Fruit fly (Drosophila melanogaster) whole organism, embryonic: ENCODE results near the gene mh.

Experiments used
- Ada2b ChIP-seq: fragments of 200-800 bp; sonication (Bioruptor generic); IDR thresholded peaks from 2 replicates; pipeline ENCODE4 v1.3.6; 2022; ENCODE audit warnings: missing biosample characterization, missing genetic modification characterization
- Adf1 ChIP-seq: fragments of 200-800 bp; sonication (Bioruptor generic); IDR thresholded peaks from 2 replicates; pipeline ENCODE4 v1.3.6; 2022; ENCODE audit warnings: missing biosample characterization, missing genetic modification characterization
- Antp ChIP-seq: fragments of 200-800 bp; sonication (Bioruptor generic); optimal IDR thresholded peaks from 3 replicates; lab custom pipeline; 2016; ENCODE audit warnings: missing biosample characterization, missing genetic modification characterization
- Asciz ChIP-seq: fragments of 200-800 bp; sonication (Bioruptor generic); optimal IDR thresholded peaks from 2 replicates; lab custom pipeline; 2017; ENCODE audit warnings: missing biosample characterization, mild to moderate bottlenecking, missing genetic modification characterization, missing genetic modification reagents
- Atf3 ChIP-seq: fragments of 200-800 bp; sonication (Bioruptor generic); optimal IDR thresholded peaks from 3 replicates; lab custom pipeline; 2016; ENCODE audit warnings: missing biosample characterization, missing genetic modification characterization
- Atf6 ChIP-seq: fragments of 200-800 bp; sonication (Bioruptor generic); IDR thresholded peaks from 2 replicates; pipeline ENCODE4 v1.3.6; 2022; ENCODE audit warnings: missing biosample characterization, missing genetic modification characterization
- CG11560 ChIP-seq: fragments of 200-800 bp; sonication (Bioruptor generic); IDR thresholded peaks from 3 replicates; pipeline ENCODE4 v1.3.6; 2022; ENCODE audit warnings: missing biosample characterization, missing genetic modification characterization
- CG12391 ChIP-seq: fragments of 200-800 bp; sonication (Bioruptor generic); optimal IDR thresholded peaks from 3 replicates; lab custom pipeline; 2018; ENCODE audit warnings: missing biosample characterization, mild to moderate bottlenecking, missing genetic modification characterization, moderate library complexity
- CG13296 ChIP-seq: fragments of 200-800 bp; sonication (Bioruptor generic); optimal IDR thresholded peaks from 3 replicates; lab custom pipeline; 2018; ENCODE audit warnings: missing biosample characterization, mild to moderate bottlenecking, missing genetic modification characterization
- CG14014 ChIP-seq: fragments of 200-800 bp; sonication (Bioruptor generic); IDR thresholded peaks from 2 replicates; pipeline ENCODE4 v1.3.6; 2022; ENCODE audit warnings: missing biosample characterization, missing genetic modification characterization
- CG14050 ChIP-seq: fragments of 200-800 bp; sonication (Bioruptor generic); IDR thresholded peaks from 3 replicates; pipeline ENCODE4 v1.3.6; 2022; ENCODE audit warnings: missing biosample characterization, missing genetic modification characterization
- CG1832 ChIP-seq: fragments of 200-800 bp; sonication (Bioruptor generic); optimal IDR thresholded peaks from 2 replicates; lab custom pipeline; 2017; ENCODE audit warnings: missing biosample characterization, mild to moderate bottlenecking, missing genetic modification characterization, inconsistent platforms
- CG31388 ChIP-seq: fragments of 200-800 bp; sonication (Bioruptor generic); optimal IDR thresholded peaks from 2 replicates; lab custom pipeline; 2016; ENCODE audit warnings: missing biosample characterization, missing genetic modification characterization
- CG31441 ChIP-seq: fragments of 200-800 bp; sonication (Bioruptor generic); IDR thresholded peaks from 2 replicates; pipeline ENCODE4 v1.3.6; 2022; ENCODE audit warnings: missing biosample characterization, missing genetic modification characterization
- CG5180 ChIP-seq: fragments of 200-800 bp; sonication (Bioruptor generic); optimal IDR thresholded peaks from 3 replicates; lab custom pipeline; 2017; ENCODE audit warnings: missing biosample characterization, missing genetic modification characterization, mild to moderate bottlenecking, moderate library complexity, missing genetic modification reagents
- CG6813 ChIP-seq: fragments of 200-800 bp; sonication (Bioruptor generic); optimal IDR thresholded peaks from 2 replicates; lab custom pipeline; 2017; ENCODE audit warnings: missing biosample characterization, missing genetic modification characterization, mild to moderate bottlenecking, moderate library complexity, missing genetic modification reagents
- CG7839 ChIP-seq: fragments of 200-800 bp; sonication (Bioruptor generic); optimal IDR thresholded peaks from 3 replicates; lab custom pipeline; 2018; ENCODE audit warnings: missing biosample characterization, mild to moderate bottlenecking, missing genetic modification characterization, moderate library complexity
- CG8388 ChIP-seq: fragments of 200-800 bp; sonication (Bioruptor generic); optimal IDR thresholded peaks from 2 replicates; lab custom pipeline; 2019; ENCODE audit warnings: missing biosample characterization, mild to moderate bottlenecking, missing genetic modification characterization, moderate library complexity
- CG9876 ChIP-seq: fragments of 200-800 bp; sonication (Bioruptor generic); optimal IDR thresholded peaks from 2 replicates; lab custom pipeline; 2016; ENCODE audit warnings: missing biosample characterization, missing genetic modification characterization
- CoRest ChIP-seq: fragments of 200-800 bp; sonication (Bioruptor generic); optimal IDR thresholded peaks from 3 replicates; lab custom pipeline; 2018; ENCODE audit warnings: missing biosample characterization, mild to moderate bottlenecking, missing genetic modification characterization, moderate library complexity
- Dll ChIP-seq: fragments of 200-800 bp; sonication (Bioruptor generic); IDR thresholded peaks from 4 replicates; pipeline ENCODE4 v1.3.6; 2022; ENCODE audit warnings: missing biosample characterization, missing genetic modification characterization; ENCODE audit not compliant: partially characterized antibody
- HLHmδ ChIP-seq: fragments of 200-800 bp; sonication (Bioruptor generic); optimal IDR thresholded peaks from 2 replicates; lab custom pipeline; 2018; ENCODE audit warnings: missing biosample characterization, mild to moderate bottlenecking, missing genetic modification characterization, moderate library complexity
- Jarid2 ChIP-seq: fragments of 200-800 bp; sonication (Bioruptor generic); optimal IDR thresholded peaks from 3 replicates; lab custom pipeline; 2017; ENCODE audit warnings: mild to moderate bottlenecking, missing biosample characterization, missing genetic modification reagents, missing genetic modification characterization
- Lhr ChIP-seq: fragments of 200-800 bp; sonication (Bioruptor generic); optimal IDR thresholded peaks from 3 replicates; lab custom pipeline; 2017; ENCODE audit warnings: mild to moderate bottlenecking, missing biosample characterization, missing genetic modification reagents, missing genetic modification characterization
- MTF-1 ChIP-seq: fragments of 200-800 bp; sonication (Bioruptor generic); optimal IDR thresholded peaks from 2 replicates; lab custom pipeline; 2018; ENCODE audit warnings: missing biosample characterization, mild to moderate bottlenecking, missing genetic modification characterization, borderline replicate concordance
- Med ChIP-seq: fragments of 200-800 bp; sonication (Bioruptor generic); peaks from one replicate; lab custom pipeline; 2016; ENCODE audit warnings: missing biosample characterization, missing genetic modification characterization, mild to moderate bottlenecking, inconsistent platforms, moderate library complexity
- Meics ChIP-seq: fragments of 200-800 bp; sonication (Bioruptor generic); optimal IDR thresholded peaks from 2 replicates; lab custom pipeline; 2017; ENCODE audit warnings: missing biosample characterization, mild to moderate bottlenecking, missing genetic modification characterization
- NC2β ChIP-seq: fragments of 200-800 bp; sonication (Bioruptor generic); optimal IDR thresholded peaks from 2 replicates; lab custom pipeline; 2016; ENCODE audit warnings: missing biosample characterization, missing genetic modification characterization
- Nf-YA ChIP-seq: fragments of 200-800 bp; sonication (Bioruptor generic); IDR thresholded peaks from 2 replicates; pipeline ENCODE4 v1.3.6; 2022; ENCODE audit warnings: missing biosample characterization, missing genetic modification characterization
- Trl ChIP-seq, 3 experiments: fragments of >200 bp in 2 of 3; fragments of 200-800 bp in 1 of 3; sonication (Bioruptor generic) in 1 of 3; optimal IDR thresholded peaks; 2 replicates in 1 of 3; 3 replicates in 2 of 3; lab custom pipeline; 2016 to 2017; ENCODE audit warnings: missing biosample characterization in 1 of 3, missing genetic modification characterization in 1 of 3
- az2 ChIP-seq: fragments of 200-800 bp; sonication (Bioruptor generic); optimal IDR thresholded peaks from 3 replicates; lab custom pipeline; 2016; ENCODE audit warnings: missing biosample characterization, missing genetic modification characterization
- chif ChIP-seq, 2 experiments: fragments of 200-800 bp; sonication (Bioruptor generic); optimal IDR thresholded peaks; 3 replicates each; lab custom pipeline; 2016; ENCODE audit warnings: missing biosample characterization in 2 of 2, missing genetic modification characterization in 2 of 2
- crol ChIP-seq: fragments of 200-800 bp; sonication (Bioruptor generic); IDR thresholded peaks from 2 replicates; pipeline ENCODE4 v1.3.6; 2022; ENCODE audit warnings: missing biosample characterization, missing genetic modification characterization
- dan ChIP-seq: fragments of 200-800 bp; sonication (Bioruptor generic); IDR thresholded peaks from 2 replicates; pipeline ENCODE4 v1.3.6; 2022; ENCODE audit warnings: missing biosample characterization, missing genetic modification characterization
- dmrt99B ChIP-seq: fragments of 200-800 bp; sonication (Bioruptor generic); optimal IDR thresholded peaks from 2 replicates; lab custom pipeline; 2018; ENCODE audit warnings: missing biosample characterization, mild to moderate bottlenecking, missing genetic modification characterization, moderate library complexity
- grn ChIP-seq: fragments of 200-800 bp; sonication (Bioruptor generic); optimal IDR thresholded peaks from 3 replicates; lab custom pipeline; 2017; ENCODE audit warnings: missing biosample characterization, missing genetic modification characterization
- her ChIP-seq: fragments of 200-800 bp; sonication (Bioruptor generic); optimal IDR thresholded peaks from 2 replicates; lab custom pipeline; 2016; ENCODE audit warnings: missing biosample characterization, missing genetic modification characterization
- lov ChIP-seq, 2 experiments: fragments of 200-800 bp in 1 of 2; fragments of >200 bp in 1 of 2; sonication (Bioruptor generic) in 1 of 2; IDR thresholded peaks in 1 of 2; optimal IDR thresholded peaks in 1 of 2; 2 replicates in 1 of 2; 3 replicates in 1 of 2; pipeline versions ENCODE4 v1.3.6 to Lab custom; 2017 to 2022; ENCODE audit warnings: missing biosample characterization in 1 of 2, missing genetic modification characterization in 1 of 2
- otp ChIP-seq: fragments of 200-800 bp; sonication (Bioruptor generic); IDR thresholded peaks from 3 replicates; pipeline ENCODE4, ENCODE4 v1.3.6; 2022; ENCODE audit warnings: missing biosample characterization, missing genetic modification characterization
- pb ChIP-seq: fragments of 200-800 bp; sonication (Bioruptor generic); optimal IDR thresholded peaks from 3 replicates; lab custom pipeline; 2016; ENCODE audit warnings: missing biosample characterization, missing genetic modification characterization
- sc ChIP-seq, 3 experiments: fragments of >200 bp in 2 of 3; fragments of 200-800 bp in 1 of 3; sonication (Bioruptor generic) in 1 of 3; optimal IDR thresholded peaks; 2 replicates in 2 of 3; 3 replicates in 1 of 3; lab custom pipeline; 2017; ENCODE audit warnings: mild to moderate bottlenecking in 1 of 3, missing biosample characterization in 1 of 3, missing genetic modification characterization in 1 of 3, missing genetic modification reagents in 1 of 3
- slbo ChIP-seq: fragments of 200-800 bp; sonication (Bioruptor generic); IDR thresholded peaks from 2 replicates; pipeline ENCODE4 v1.3.6; 2022; ENCODE audit warnings: missing biosample characterization, missing genetic modification characterization
- sug ChIP-seq: fragments of 200-800 bp; optimal IDR thresholded peaks from 2 replicates; lab custom pipeline; 2019; ENCODE audit warnings: missing biosample characterization, mild to moderate bottlenecking, missing genetic modification characterization, moderate library complexity
- tin ChIP-seq: fragments of 200-800 bp; sonication (Bioruptor generic); optimal IDR thresholded peaks from 3 replicates; lab custom pipeline; 2016; ENCODE audit warnings: missing biosample characterization, missing genetic modification characterization
- tna ChIP-seq: fragments of 200-800 bp; sonication (Bioruptor generic); IDR thresholded peaks from 2 replicates; pipeline ENCODE4 v1.3.6; 2022; ENCODE audit warnings: missing biosample characterization, missing genetic modification characterization; ENCODE audit not compliant: partially characterized antibody
- trem ChIP-seq: fragments of 200-800 bp; optimal IDR thresholded peaks from 3 replicates; lab custom pipeline; 2019; ENCODE audit warnings: missing biosample characterization, mild to moderate bottlenecking, missing genetic modification characterization, moderate library complexity
- wek ChIP-seq: fragments of 200-800 bp; sonication (Bioruptor generic); optimal IDR thresholded peaks from 3 replicates; lab custom pipeline; 2018; ENCODE audit warnings: missing biosample characterization, mild to moderate bottlenecking, missing genetic modification characterization, moderate library complexity
- z ChIP-seq: fragments of 200-800 bp; sonication (Bioruptor generic); IDR thresholded peaks from 3 replicates; pipeline ENCODE4 v1.3.6; 2022; ENCODE audit warnings: missing biosample characterization, missing genetic modification characterization

Gene mh

dm6 chrX:15498791-15499190 lies 23.6 kb upstream of the mh start (continued):
- peak; percentile 10 for TF ChIP-seq CG8388 (GFP tag; lab: Kevin White, UChicago)
- TF ChIP-seq Atf3 (GFP tag; lab: Kevin White, UChicago), result no peak
- peak; percentile 12 for TF ChIP-seq CG12391 (tag; lab: Kevin White, UChicago)
- TF ChIP-seq CG31388, result no peak
- TF ChIP-seq CG13296, result no peak
- TF ChIP-seq CG1832 (GFP tag; lab: Kevin White, UChicago), result peak; percentile 39
- peak; percentile 85 for TF ChIP-seq Med (GFP tag; lab: Kevin White, UChicago)
- TF ChIP-seq Meics (GFP tag; lab: Kevin White, UChicago), result no peak
- TF ChIP-seq CG5180, result peak; percentile 43
- TF ChIP-seq Atf6 (GFP tag; lab: Robert Waterston, UW), result 0 out of 2 replicates have a peak, but pooled peaks have one; percentile 12
- TF ChIP-seq CG31441, result 0 out of 2 replicates have a peak, but pooled peaks have one; percentile 17
- 0 out of 2 replicates have a peak, but pooled peaks have one; percentile 8 for TF ChIP-seq Ada2b (GFP tag; lab: Robert Waterston, UW)
- TF ChIP-seq crol, result peak; percentile 30; the same call in 1 of the 2 replicates
- peak; percentile 27 for TF ChIP-seq dmrt99B
- 0 out of 2 replicates have a peak, but pooled peaks have one; percentile 28 for TF ChIP-seq Nf-YA (GFP tag; lab: Robert Waterston, UW)
- peak; percentile 47 for TF ChIP-seq MTF-1
- peak; percentile 12 for TF ChIP-seq CoRest (tag; lab: Kevin White, UChicago)
- TF ChIP-seq sug (tag; lab: Kevin White, UChicago), result peak; percentile 10
- no peak for TF ChIP-seq CG14050
- peak; percentile 0 for TF ChIP-seq tin (GFP tag; lab: Kevin White, UChicago)
- TF ChIP-seq wek, result no peak
- peak; percentile 17 for TF ChIP-seq CG7839 (tag; lab: Kevin White, UChicago)
- TF ChIP-seq Asciz (GFP tag; lab: Kevin White, UChicago), result no peak
- TF ChIP-seq tna (GFP tag; lab: Robert Waterston, UW), result peak; percentile 33; the same call in 1 of the 2 replicates
- TF ChIP-seq Lhr (GFP tag; lab: Kevin White, UChicago), result peak; percentile 1
- TF ChIP-seq Jarid2 (GFP tag; lab: Kevin White, UChicago), result peak; percentile 86
- no peak for TF ChIP-seq Antp
- no peak for TF ChIP-seq dan
- TF ChIP-seq z (GFP tag; lab: Robert Waterston, UW), result no peak
- peak; percentile 13 for TF ChIP-seq grn (GFP tag; lab: Kevin White, UChicago)
- peak; percentile 5 for TF ChIP-seq CG6813 (GFP tag; lab: Kevin White, UChicago)
- TF ChIP-seq lov (optimal IDR thresholded peaks at IDR 0.05; lab: Kevin White, UChicago), result no peak
- TF ChIP-seq lov (GFP tag; IDR thresholded peaks at IDR 0.05; lab: Robert Waterston, UW), result 0 out of 3 replicates have a peak, but pooled peaks have one; percentile 40
- no peak for TF ChIP-seq CG9876 (GFP tag; lab: Kevin White, UChicago)
- TF ChIP-seq HLHmδ (GFP tag; lab: Kevin White, UChicago), result peak; percentile 75
- TF ChIP-seq Dll, result no peak
- no peak for TF ChIP-seq Trl (optimal IDR thresholded peaks at IDR 0.05; lab: Kevin White, UChicago)
- peak; percentile 21 for TF ChIP-seq Trl (GFP tag; optimal IDR thresholded peaks at IDR 0.05; lab: Kevin White, UChicago)
- no peak for TF ChIP-seq sc (optimal IDR thresholded peaks at IDR 0.05; lab: Kevin White, UChicago)
- TF ChIP-seq sc (GFP tag; optimal IDR thresholded peaks at IDR 0.05; lab: Kevin White, UChicago), result no peak
- peak in 1 of 2 experiments; percentile 22 for TF ChIP-seq chif (GFP tag; optimal IDR thresholded peaks at IDR 0.05; lab: Kevin White, UChicago)
- peak; percentile 12 for TF ChIP-seq pb
- TF ChIP-seq her (GFP tag; lab: Kevin White, UChicago), result peak; percentile 3
- TF ChIP-seq az2 (GFP tag; lab: Kevin White, UChicago), result no peak
- no peak for TF ChIP-seq CG11560 (tag; lab: Robert Waterston, UW)
- peak; percentile 29 for TF ChIP-seq NC2β (GFP tag; lab: Kevin White, UChicago)
- 0 out of 2 replicates have a peak, but pooled peaks have one; percentile 7 for TF ChIP-seq slbo (GFP tag; lab: Robert Waterston, UW)
- TF ChIP-seq CG14014 (GFP tag; lab: Robert Waterston, UW), result peak; percentile 43; the same call in 1 of the 2 replicates
- TF ChIP-seq Adf1 (GFP tag; lab: Robert Waterston, UW), result peak; percentile 47; the same call in 1 of the 2 replicates
- TF ChIP-seq otp, result peak; percentile 68; the same call in 2 of the 3 replicates
- peak; percentile 11 for TF ChIP-seq trem (tag; lab: Kevin White, UChicago)
